Worm (Caenorhabditis elegans) whole organism, early embryonic: ENCODE data around the gene T13H5.1.

Experiments
- B0310.2 ChIP-seq: sonication (generic microtip); optimal IDR thresholded peaks from 2 replicates; lab custom pipeline; 2016; ENCODE audit warnings: mild to moderate bottlenecking, missing genetic modification characterization, missing compliant biosample characterization
- F13C5.2 ChIP-seq: sonication (generic microtip); optimal IDR thresholded peaks from 2 replicates; lab custom pipeline; 2017; ENCODE audit warnings: mild to moderate bottlenecking, missing genetic modification characterization, inconsistent platforms, missing compliant biosample characterization
- aly-1 ChIP-seq: sonication (generic microtip); optimal IDR thresholded peaks from 2 replicates; lab custom pipeline; 2016; ENCODE audit warnings: missing genetic modification characterization, missing compliant biosample characterization
- ama-1 ChIP-seq: fragments of 150-350 bp; optimal IDR thresholded peaks from 2 replicates; lab custom pipeline; 2014
- ceh-13 ChIP-seq: fragments of 200-800 bp; sonication (Bioruptor generic); optimal IDR thresholded peaks from 2 replicates; lab custom pipeline; 2018; ENCODE audit warnings: mild to moderate bottlenecking, missing genetic modification characterization, missing compliant biosample characterization
- ceh-36 ChIP-seq: sonication (generic microtip); optimal IDR thresholded peaks from 2 replicates; lab custom pipeline; 2016; ENCODE audit warnings: missing genetic modification characterization, inconsistent platforms, missing compliant biosample characterization
- ets-7 ChIP-seq: sonication (generic microtip); optimal IDR thresholded peaks from 2 replicates; lab custom pipeline; 2016; ENCODE audit warnings: missing genotype, missing genetic modification characterization, missing compliant biosample characterization
- hmbx-1 ChIP-seq: sonication (generic microtip); optimal IDR thresholded peaks from 2 replicates; lab custom pipeline; 2016; ENCODE audit warnings: mild to moderate bottlenecking, missing genetic modification characterization, missing compliant biosample characterization
- hnd-1 ChIP-seq: sonication (generic microtip); optimal IDR thresholded peaks from 2 replicates; lab custom pipeline; 2016; ENCODE audit warnings: missing genetic modification characterization, missing compliant biosample characterization
- scrt-1 ChIP-seq: fragments of 200-800 bp; sonication (Bioruptor generic); IDR thresholded peaks from 2 replicates; pipeline ENCODE4 v1.3.6; 2022; ENCODE audit warnings: missing genetic modification characterization, missing compliant biosample characterization
- tbx-11 ChIP-seq: fragments of 200-800 bp; sonication (Bioruptor generic); IDR thresholded peaks from 2 replicates; pipeline ENCODE4 v1.3.6; 2022; ENCODE audit warnings: missing genetic modification characterization, missing compliant biosample characterization
- tbx-37 ChIP-seq: fragments of 200-800 bp; sonication (Bioruptor generic); conservative IDR thresholded peaks from 2 replicates; pipeline ENCODE4 v1.3.6; 2022; ENCODE audit warnings: missing genetic modification reagents, missing genetic modification characterization, missing compliant biosample characterization

ce11 chrII:8449660-8450118 lies 59.2 kb downstream of the T13H5.1 start, which contains the start of gene F22B5.4:
- no peak for TF ChIP-seq scrt-1 (GFP tag; lab: Robert Waterston, UW)
- no peak for TF ChIP-seq ama-1
- TF ChIP-seq tbx-11 (GFP tag; lab: Robert Waterston, UW) = no peak
- TF ChIP-seq ceh-13 = no peak
- TF ChIP-seq hnd-1 (tag; lab: Kevin White, UChicago) = no peak
- no peak for TF ChIP-seq aly-1
- TF ChIP-seq B0310.2 (tag; lab: Kevin White, UChicago) = no peak
- no peak for TF ChIP-seq tbx-37 (GFP tag; lab: Robert Waterston, UW)
- no peak for TF ChIP-seq hmbx-1 (tag; lab: Kevin White, UChicago)
- no peak for TF ChIP-seq ets-7
- TF ChIP-seq ceh-36 (tag; lab: Kevin White, UChicago) = no peak
- TF ChIP-seq F13C5.2 (tag; lab: Kevin White, UChicago) = no peak
